Fruit fly (Drosophila melanogaster): ENCODE results near the gene CG31407.

Gene CG31407

DNA sequence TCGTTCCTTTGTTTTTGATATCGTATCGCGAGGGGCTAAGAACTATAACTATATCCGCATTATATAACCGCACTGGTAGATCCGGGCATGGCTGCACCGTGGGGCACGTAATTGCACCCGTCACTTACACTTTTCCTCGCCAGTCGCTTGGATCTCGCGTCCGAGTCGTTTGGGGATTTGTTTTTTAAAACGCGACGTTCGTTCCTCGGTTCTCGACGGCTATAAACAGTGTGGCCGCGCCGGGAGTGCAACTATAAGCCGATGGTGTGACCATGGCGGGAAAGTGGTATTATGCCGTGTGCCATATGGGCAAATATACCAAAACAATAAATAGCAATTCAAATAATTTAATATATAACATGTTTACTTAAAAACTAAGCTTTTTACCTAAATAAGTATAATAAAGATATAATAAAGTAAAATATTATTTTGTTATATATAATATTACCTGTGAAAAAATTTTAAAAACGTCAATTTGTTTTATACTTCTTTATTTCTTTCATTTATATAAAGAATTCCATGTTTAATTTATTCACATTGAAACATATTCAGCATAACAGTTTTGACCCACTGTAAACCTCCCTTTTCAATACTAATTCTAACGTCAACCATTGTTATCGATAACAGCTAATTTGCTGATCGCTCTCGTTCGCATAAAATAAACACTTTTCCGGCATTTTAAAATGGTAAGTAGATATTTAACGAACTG, 17.9 kb upstream of the CG31407 start, which contains the start of the genes Mical and CG3909 (continued):
- TF ChIP-seq CG14014 (GFP tag; IDR thresholded peaks at IDR 0.05) = peak; percentile 90
- peak; percentile 51 for TF ChIP-seq pho (GFP tag; optimal IDR thresholded peaks at IDR 0.05)
- TF ChIP-seq CG10267 (tag; optimal IDR thresholded peaks at IDR 0.05) = peak; percentile 95
- TF ChIP-seq CG17186 (GFP tag; optimal IDR thresholded peaks at IDR 0.05) = peak; percentile 13
- TF ChIP-seq Kr (GFP tag; optimal IDR thresholded peaks at IDR 0.05) = no peak
- peak; percentile 57; the same call in 1 of the 2 replicates for TF ChIP-seq rib (GFP tag; IDR thresholded peaks at IDR 0.05)
- TF ChIP-seq toy (GFP tag; IDR thresholded peaks at IDR 0.05) = peak; percentile 77; the same call in 1 of the 2 replicates
- TF ChIP-seq D19B (GFP tag; optimal IDR thresholded peaks at IDR 0.05) = peak; percentile 45
- no peak for TF ChIP-seq zen2 (GFP tag; IDR thresholded peaks at IDR 0.05; ENCODE audit: partially characterized antibody)
- peak; percentile 64 for TF ChIP-seq CG4820 (GFP tag; optimal IDR thresholded peaks at IDR 0.05)
- peak in 1 of 2 experiments; percentile 12 for TF ChIP-seq tll (GFP tag; optimal IDR thresholded peaks at IDR 0.05)
- TF ChIP-seq so (GFP tag; IDR thresholded peaks at IDR 0.05) = peak; percentile 74
- TF ChIP-seq CG12236 (GFP tag; optimal IDR thresholded peaks at IDR 0.05) = no peak
- TF ChIP-seq CG3847 (GFP tag; IDR thresholded peaks at IDR 0.05) = peak; percentile 86
- peak; percentile 75; the same call in 2 of the 3 replicates for TF ChIP-seq H15 (GFP tag; IDR thresholded peaks at IDR 0.05)
- TF ChIP-seq crol (GFP tag; IDR thresholded peaks at IDR 0.05) = no peak
- peak; percentile 43; the same call in 1 of the 2 replicates for TF ChIP-seq aop (GFP tag; IDR thresholded peaks at IDR 0.05)
- TF ChIP-seq C15 (GFP tag; IDR thresholded peaks at IDR 0.05) = peak; percentile 72; the same call in 2 of the 3 replicates
- TF ChIP-seq CG10565 (GFP tag; optimal IDR thresholded peaks at IDR 0.05) = no peak
- no peak for TF ChIP-seq dan (GFP tag; IDR thresholded peaks at IDR 0.05)
- TF ChIP-seq row (GFP tag; IDR thresholded peaks at IDR 0.05) = peak; percentile 87
- TF ChIP-seq CG42726 (GFP tag; IDR thresholded peaks at IDR 0.05; ENCODE audit: partially characterized antibody) = peak; percentile 51; the same call in 1 of the 2 replicates

DNA sequence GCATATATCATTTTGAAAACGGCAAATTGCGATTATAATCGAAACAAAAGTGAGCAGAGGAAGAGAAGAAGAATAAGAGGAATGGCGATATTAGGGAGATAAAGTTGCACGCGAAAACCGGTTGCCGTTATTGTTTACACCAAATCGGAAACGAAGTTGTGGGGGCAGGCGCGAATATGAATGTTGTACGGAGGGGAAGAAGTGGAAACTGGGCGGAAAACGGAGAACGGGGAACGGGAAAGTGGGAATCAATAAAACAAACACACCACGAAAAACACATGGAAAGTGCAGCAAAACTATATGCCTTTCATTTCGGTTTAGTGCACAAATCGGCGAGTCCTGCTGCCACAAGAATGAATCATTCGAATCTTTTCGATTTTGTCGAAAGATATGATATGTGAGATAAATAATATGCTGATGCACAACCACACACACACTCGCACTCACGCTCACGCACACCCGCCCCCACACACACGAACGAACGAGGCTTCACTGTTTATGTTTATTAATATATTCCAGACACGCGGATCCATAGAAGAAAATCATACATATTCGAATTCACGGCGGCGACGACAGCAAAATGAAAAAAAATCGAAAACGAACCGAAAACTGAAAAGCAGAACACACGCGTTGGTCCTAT, 17.2 kb upstream of the CG31407 start:
- TF ChIP-seq onecut (GFP tag; IDR thresholded peaks at IDR 0.05) (peak; percentile 66), grn (GFP tag; optimal IDR thresholded peaks at IDR 0.05) (peak; percentile 3), nerfin-2 (GFP tag; IDR thresholded peaks at IDR 0.05; ENCODE audit: partially characterized antibody) (peak; percentile 10; the same call in 1 of the 2 replicates), sr (GFP tag; IDR thresholded peaks at IDR 0.05) (peak; percentile 89), fd102C (GFP tag; optimal IDR thresholded peaks at IDR 0.05) (no peak), cg (GFP tag; optimal IDR thresholded peaks at IDR 0.05) (peak; percentile 70), crol (GFP tag; IDR thresholded peaks at IDR 0.05) (peak; percentile 80), CG8944 (GFP tag; optimal IDR thresholded peaks at IDR 0.05) (no peak), tna (GFP tag; IDR thresholded peaks at IDR 0.05; ENCODE audit: partially characterized antibody) (0 out of 2 replicates have a peak, but pooled peaks have one; percentile 10)

DNA sequence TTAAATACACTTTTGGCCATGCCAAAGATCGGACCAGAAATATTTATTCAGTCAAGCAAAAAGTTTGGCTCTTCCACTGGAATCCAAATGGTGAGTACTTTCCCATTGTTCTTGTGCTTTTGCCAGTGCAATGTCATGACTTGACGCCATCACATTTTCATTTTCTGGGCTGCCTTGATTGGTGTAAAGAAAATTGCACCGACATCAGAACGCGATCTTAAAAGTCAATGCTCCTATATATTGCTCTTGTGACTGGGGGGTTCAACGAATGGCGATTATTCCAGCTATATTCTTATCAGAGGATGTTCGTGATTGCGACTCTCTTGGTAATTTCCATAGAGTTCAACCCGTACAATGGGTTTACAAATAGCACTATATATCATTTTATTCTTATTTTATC, 15.6 kb upstream of the CG31407 start:
- no peak for TF ChIP-seq ac (GFP tag; optimal IDR thresholded peaks at IDR 0.05)
- TF ChIP-seq lmd (GFP tag; IDR thresholded peaks at IDR 0.05) = no peak
- TF ChIP-seq Max (GFP tag; optimal IDR thresholded peaks at IDR 0.05) = no peak
- TF ChIP-seq sna (GFP tag; IDR thresholded peaks at IDR 0.05; ENCODE audit: partially characterized antibody) = no peak
- TF ChIP-seq Poxn (GFP tag; IDR thresholded peaks at IDR 0.05) = no peak
- TF ChIP-seq CG13424 (tag; optimal IDR thresholded peaks at IDR 0.05) = no peak
- TF ChIP-seq CG31388 (GFP tag; optimal IDR thresholded peaks at IDR 0.05) = no peak

All from whole organism, embryonic.